Fruit fly (Drosophila melanogaster) whole organism, pupa: ENCODE data around the gene mdlc.

ENCODE experiments used
- CG10348 ChIP-seq: fragments of 200-800 bp; sonication (Bioruptor generic); IDR thresholded peaks from 2 replicates; pipeline ENCODE4 v1.3.6; 2022; ENCODE audit warnings: missing biosample characterization, missing genetic modification characterization
- CG12605 ChIP-seq: fragments of 200-800 bp; sonication (Bioruptor generic); IDR thresholded peaks from 2 replicates; pipeline ENCODE4 v1.3.6; 2022; ENCODE audit warnings: missing biosample characterization, missing genetic modification characterization
- CG13204 ChIP-seq: fragments of 200-800 bp; sonication (Bioruptor generic); optimal IDR thresholded peaks from 2 replicates; lab custom pipeline; 2018; ENCODE audit warnings: missing biosample characterization, mild to moderate bottlenecking, missing genetic modification characterization, moderate library complexity
- CG14655 ChIP-seq: fragments of 200-800 bp; sonication (Bioruptor generic); optimal IDR thresholded peaks from 3 replicates; lab custom pipeline; 2017; ENCODE audit warnings: mild to moderate bottlenecking, missing biosample characterization, missing genetic modification reagents, missing genetic modification characterization
- CG15710 ChIP-seq: fragments of 200-800 bp; sonication (Bioruptor generic); optimal IDR thresholded peaks from 2 replicates; lab custom pipeline; 2018; ENCODE audit warnings: missing biosample characterization, mild to moderate bottlenecking, missing genetic modification characterization, moderate library complexity
- CG17806 ChIP-seq: fragments of 200-800 bp; sonication (Bioruptor generic); optimal IDR thresholded peaks from 2 replicates; lab custom pipeline; 2018; ENCODE audit warnings: missing biosample characterization, mild to moderate bottlenecking, missing genetic modification characterization, moderate library complexity
- CG32121 ChIP-seq: fragments of 200-800 bp; sonication (Bioruptor generic); IDR thresholded peaks from 2 replicates; pipeline ENCODE4 v1.3.6; 2022; ENCODE audit warnings: missing biosample characterization, missing genetic modification characterization
- CG34367 ChIP-seq: fragments of 200-800 bp; sonication (Bioruptor generic); optimal IDR thresholded peaks from 2 replicates; lab custom pipeline; 2018; ENCODE audit warnings: missing biosample characterization, mild to moderate bottlenecking, missing genetic modification characterization
- CG4496 ChIP-seq: fragments of 200-800 bp; sonication (Bioruptor generic); IDR thresholded peaks from 3 replicates; pipeline ENCODE4 v1.3.6; 2022; ENCODE audit warnings: missing biosample characterization, missing genetic modification characterization
- CG8159 ChIP-seq: fragments of 200-800 bp; sonication (Bioruptor generic); optimal IDR thresholded peaks from 3 replicates; lab custom pipeline; 2018; ENCODE audit warnings: missing biosample characterization, mild to moderate bottlenecking, missing genetic modification characterization, moderate library complexity
- CG8301 ChIP-seq: fragments of 200-800 bp; sonication (Bioruptor generic); optimal IDR thresholded peaks from 2 replicates; lab custom pipeline; 2018; ENCODE audit warnings: missing biosample characterization, mild to moderate bottlenecking, missing genetic modification characterization
- CG9948 ChIP-seq: fragments of 200-800 bp; sonication (Bioruptor generic); optimal IDR thresholded peaks from 2 replicates; lab custom pipeline; 2018; ENCODE audit warnings: missing biosample characterization, mild to moderate bottlenecking, missing genetic modification characterization, moderate library complexity
- D1 ChIP-seq: fragments of 200-800 bp; sonication (Bioruptor generic); optimal IDR thresholded peaks from 2 replicates; lab custom pipeline; 2018; ENCODE audit warnings: missing biosample characterization, mild to moderate bottlenecking, missing genetic modification characterization, moderate library complexity
- EcR ChIP-seq: fragments of 200-800 bp; sonication (Bioruptor generic); optimal IDR thresholded peaks from 3 replicates; lab custom pipeline; 2019; ENCODE audit warnings: missing biosample characterization, missing genetic modification characterization, mild to moderate bottlenecking, moderate library complexity, missing genetic modification reagents
- Ets98B ChIP-seq: fragments of 200-800 bp; sonication (Bioruptor generic); IDR thresholded peaks from 2 replicates; pipeline ENCODE4 v1.3.6; 2022; ENCODE audit warnings: missing biosample characterization, missing genetic modification characterization
- Pif1A ChIP-seq: fragments of 200-800 bp; sonication (Bioruptor generic); optimal IDR thresholded peaks from 3 replicates; lab custom pipeline; 2016; ENCODE audit warnings: missing biosample characterization, missing genetic modification characterization
- Pif1B ChIP-seq: fragments of 200-800 bp; sonication (Bioruptor generic); optimal IDR thresholded peaks from 3 replicates; lab custom pipeline; 2016; ENCODE audit warnings: missing biosample characterization, missing genetic modification characterization
- Snoo ChIP-seq: fragments of 200-800 bp; sonication (Bioruptor generic); optimal IDR thresholded peaks from 3 replicates; lab custom pipeline; 2017; ENCODE audit warnings: missing biosample characterization, mild to moderate bottlenecking, missing genetic modification characterization, inconsistent platforms
- fd96Ca ChIP-seq: fragments of 200-800 bp; sonication (Bioruptor generic); IDR thresholded peaks from 3 replicates; pipeline ENCODE4 v1.3.6; 2022; ENCODE audit warnings: missing biosample characterization, missing genetic modification characterization
- gl ChIP-seq: fragments of 200-800 bp; sonication (Bioruptor generic); optimal IDR thresholded peaks from 2 replicates; lab custom pipeline; 2018; ENCODE audit warnings: missing biosample characterization, mild to moderate bottlenecking, missing genetic modification characterization
- rn ChIP-seq: fragments of 200-800 bp; sonication (Bioruptor generic); IDR thresholded peaks from 2 replicates; pipeline ENCODE4 v1.3.6; 2022; ENCODE audit warnings: missing biosample characterization, missing genetic modification characterization

Gene mdlc

dm6 chr3R:20035887-20036286 is 21.7 kb upstream of the mdlc start, which contains the start of gene Regnase-1:
Gene Regnase-1, minus strand, starts transcription at chr3R:20036056.
- TF ChIP-seq Snoo (tag; lab: Kevin White, UChicago) = peak; percentile 91
- TF ChIP-seq CG13204 = no peak
- TF ChIP-seq CG32121 (GFP tag; lab: Robert Waterston, UW) = peak; percentile 81
- TF ChIP-seq rn (GFP tag; lab: Robert Waterston, UW) = no peak
- no peak for TF ChIP-seq CG14655
- TF ChIP-seq CG8301 (tag; lab: Kevin White, UChicago) = no peak
- no peak for TF ChIP-seq gl (tag; lab: Kevin White, UChicago)
- TF ChIP-seq CG15710 = no peak
- no peak for TF ChIP-seq D1
- peak; percentile 78 for TF ChIP-seq Ets98B (GFP tag; lab: Robert Waterston, UW)
- TF ChIP-seq CG17806 (tag; lab: Kevin White, UChicago) = no peak
- TF ChIP-seq CG34367 = peak; percentile 83
- peak; percentile 89 for TF ChIP-seq CG4496 (GFP tag; lab: Robert Waterston, UW)
- peak; percentile 70 for TF ChIP-seq Pif1B (GFP tag; lab: Kevin White, UChicago)
- TF ChIP-seq EcR (GFP tag; lab: Kevin White, UChicago) = no peak
- peak; percentile 76 for TF ChIP-seq fd96Ca (GFP tag; lab: Robert Waterston, UW)
- peak; percentile 73 for TF ChIP-seq CG12605 (GFP tag; lab: Robert Waterston, UW)
- TF ChIP-seq CG8159 (tag; lab: Kevin White, UChicago) = peak; percentile 64
- peak; percentile 50 for TF ChIP-seq CG9948 (tag; lab: Kevin White, UChicago)
- TF ChIP-seq Pif1A (GFP tag; lab: Kevin White, UChicago) = no peak
- TF ChIP-seq CG10348 (GFP tag; lab: Robert Waterston, UW) = no peak

dm6 chr3R:20042457-20042856 is 15.1 kb upstream of the mdlc start, which contains the start of the genes CG33934 and Indy-2:
Gene CG33934, plus strand, starts transcription at chr3R:20042757.
Gene Indy-2, plus strand, starts transcription at chr3R:20042757.
- no peak for TF ChIP-seq Pif1A (GFP tag; lab: Kevin White, UChicago)
- TF ChIP-seq CG15710 = no peak
- TF ChIP-seq gl (tag; lab: Kevin White, UChicago) = no peak
- TF ChIP-seq rn (GFP tag; lab: Robert Waterston, UW) = no peak
- TF ChIP-seq CG14655 = no peak
- no peak for TF ChIP-seq CG34367
- no peak for TF ChIP-seq Pif1B (GFP tag; lab: Kevin White, UChicago)
- no peak for TF ChIP-seq fd96Ca (GFP tag; lab: Robert Waterston, UW)
- no peak for TF ChIP-seq CG9948 (tag; lab: Kevin White, UChicago)
- TF ChIP-seq Ets98B (GFP tag; lab: Robert Waterston, UW) = no peak
- TF ChIP-seq CG17806 (tag; lab: Kevin White, UChicago) = no peak
- TF ChIP-seq CG10348 (GFP tag; lab: Robert Waterston, UW) = no peak

- TF ChIP-seq Pif1A (GFP tag; lab: Kevin White, UChicago) = no peak
- no peak for TF ChIP-seq EcR (GFP tag; lab: Kevin White, UChicago)
- TF ChIP-seq CG8159 (tag; lab: Kevin White, UChicago) = no peak
- TF ChIP-seq CG13204 = no peak
- no peak for TF ChIP-seq Pif1B (GFP tag; lab: Kevin White, UChicago)
- TF ChIP-seq CG14655 = no peak
- no peak for TF ChIP-seq fd96Ca (GFP tag; lab: Robert Waterston, UW)
- TF ChIP-seq Snoo (tag; lab: Kevin White, UChicago) = no peak
- no peak for TF ChIP-seq CG4496 (GFP tag; lab: Robert Waterston, UW)
- no peak for TF ChIP-seq CG34367
- TF ChIP-seq CG12605 (GFP tag; lab: Robert Waterston, UW) = no peak
- no peak for TF ChIP-seq CG10348 (GFP tag; lab: Robert Waterston, UW)
- no peak for TF ChIP-seq rn (GFP tag; lab: Robert Waterston, UW)
- no peak for TF ChIP-seq CG8301 (tag; lab: Kevin White, UChicago)
- TF ChIP-seq gl (tag; lab: Kevin White, UChicago) = no peak
- TF ChIP-seq CG32121 (GFP tag; lab: Robert Waterston, UW) = no peak
- no peak for TF ChIP-seq Ets98B (GFP tag; lab: Robert Waterston, UW)
Observed at dm6 chr3R:20055809-20056208, 1.7 kb upstream of the mdlc start, which contains the start of gene CG17193. Gene CG17193, minus strand, starts transcription at chr3R:20056097.

dm6 chr3R:20058960-20059359 is 1.4 kb downstream of the mdlc start:
- TF ChIP-seq CG14655 (no peak), CG8159 (tag; lab: Kevin White, UChicago) (no peak), fd96Ca (GFP tag; lab: Robert Waterston, UW) (no peak), D1 (no peak), gl (tag; lab: Kevin White, UChicago) (no peak), EcR (GFP tag; lab: Kevin White, UChicago) (no peak), CG9948 (tag; lab: Kevin White, UChicago) (no peak), CG13204 (no peak), CG17806 (tag; lab: Kevin White, UChicago) (no peak), CG8301 (tag; lab: Kevin White, UChicago) (no peak), CG10348 (GFP tag; lab: Robert Waterston, UW) (no peak), Ets98B (GFP tag; lab: Robert Waterston, UW) (no peak), Snoo (tag; lab: Kevin White, UChicago) (no peak), CG32121 (GFP tag; lab: Robert Waterston, UW) (no peak), CG4496 (GFP tag; lab: Robert Waterston, UW) (no peak), Pif1B (GFP tag; lab: Kevin White, UChicago) (no peak), CG12605 (GFP tag; lab: Robert Waterston, UW) (no peak), Pif1A (GFP tag; lab: Kevin White, UChicago) (no peak), CG15710 (no peak)

dm6 chr3R:20059650-20060049 is 2.1 kb downstream of the mdlc start, which contains the start of gene CG4390:
Gene CG4390, minus strand, starts transcription at chr3R:20059750.
- TF ChIP-seq rn (GFP tag; lab: Robert Waterston, UW) (no peak), CG4496 (GFP tag; lab: Robert Waterston, UW) (no peak), EcR (GFP tag; lab: Kevin White, UChicago) (no peak), CG14655 (no peak), D1 (no peak), CG32121 (GFP tag; lab: Robert Waterston, UW) (no peak), CG8301 (tag; lab: Kevin White, UChicago) (no peak), CG9948 (tag; lab: Kevin White, UChicago) (no peak), gl (tag; lab: Kevin White, UChicago) (no peak), CG17806 (tag; lab: Kevin White, UChicago) (no peak), CG12605 (GFP tag; lab: Robert Waterston, UW) (no peak), CG10348 (GFP tag; lab: Robert Waterston, UW) (no peak), CG13204 (no peak), CG8159 (tag; lab: Kevin White, UChicago) (no peak), Pif1A (GFP tag; lab: Kevin White, UChicago) (no peak), Snoo (tag; lab: Kevin White, UChicago) (no peak)
